Fruit fly (Drosophila melanogaster): ENCODE measurements around the gene stg.

The stg gene

dm6 chr3R:29204612-29205480, 50.8 kb downstream of the stg start:
- no peak for TF ChIP-seq usp (GFP tag; optimal IDR thresholded peaks at IDR 0.05)
- peak; percentile 50 for TF ChIP-seq sv (GFP tag; optimal IDR thresholded peaks at IDR 0.05)

dm6 chr3R:29204033-29204432, 51.6 kb downstream of the stg start, which contains the start of gene Cyt-c1L:
TSS of gene Cyt-c1L (minus strand) at chr3R:29204133.
- no peak for TF ChIP-seq Hr83 (GFP tag; optimal IDR thresholded peaks at IDR 0.05; ENCODE audit: poor library complexity, severe bottlenecking)
- TF ChIP-seq h (GFP tag; optimal IDR thresholded peaks at IDR 0.05): no peak
- TF ChIP-seq Vsx2 (GFP tag; optimal IDR thresholded peaks at IDR 0.05; ENCODE audit: partially characterized antibody): no peak
- no peak for TF ChIP-seq foxo (GFP tag; optimal IDR thresholded peaks at IDR 0.05)
- TF ChIP-seq tai (GFP tag; optimal IDR thresholded peaks at IDR 0.05): no peak
- no peak for TF ChIP-seq Dfd (GFP tag; optimal IDR thresholded peaks at IDR 0.05)
- no peak for TF ChIP-seq Sp1 (GFP tag; optimal IDR thresholded peaks at IDR 0.05)
- TF ChIP-seq Mio (GFP tag; optimal IDR thresholded peaks at IDR 0.05): no peak
- no peak for TF ChIP-seq Jra (GFP tag; optimal IDR thresholded peaks at IDR 0.05)
- no peak for TF ChIP-seq CG9705 (GFP tag; optimal IDR thresholded peaks at IDR 0.05)
- TF ChIP-seq Rel (GFP tag; optimal IDR thresholded peaks at IDR 0.05): no peak
- no peak for TF ChIP-seq Rel (tag; optimal IDR thresholded peaks at IDR 0.05)
- no peak for TF ChIP-seq ey (GFP tag; optimal IDR thresholded peaks at IDR 0.05)
- no peak for TF ChIP-seq Abd-B (GFP tag; optimal IDR thresholded peaks at IDR 0.05)
- TF ChIP-seq OdsH (GFP tag; optimal IDR thresholded peaks at IDR 0.05): no peak
- TF ChIP-seq lola (GFP tag; optimal IDR thresholded peaks at IDR 0.05): no peak
- no peak for TF ChIP-seq HLH106 (tag; optimal IDR thresholded peaks at IDR 0.05)
- TF ChIP-seq N (GFP tag; optimal IDR thresholded peaks at IDR 0.05): no peak
- TF ChIP-seq dl (GFP tag; optimal IDR thresholded peaks at IDR 0.05; ENCODE audit: insufficient read depth in 1 of 2, partially characterized antibody in 2 of 2): no peak
- no peak for TF ChIP-seq CG32264 (GFP tag; optimal IDR thresholded peaks at IDR 0.05)

- TF ChIP-seq psq (GFP tag; optimal IDR thresholded peaks at IDR 0.05): no peak
Observed at dm6 chr3R:29202418-29202817, 53.2 kb downstream of the stg start, which contains the start of gene Mesh1. TSS of gene Mesh1 (minus strand) at chr3R:29202525.
